Worm (Caenorhabditis elegans) whole organism, L3 larva: ENCODE measurements around the gene F07E5.8.
"Not testable (repeated sequence)": the region's sequence is repeated elsewhere in the genome, so short reads cannot be mapped to it uniquely, and the experiment has no call there.

Source experiments
- R02D3.7 ChIP-seq: fragments of 150-350 bp; optimal IDR thresholded peaks from 2 replicates; lab custom pipeline; 2014; ENCODE audit warnings: missing biosample characterization, missing genetic modification characterization
- ZK546.5 ChIP-seq: sonication (generic microtip); optimal IDR thresholded peaks from 2 replicates; lab custom pipeline; 2017; ENCODE audit warnings: missing biosample characterization, missing genetic modification characterization
- ama-1 ChIP-seq: fragments of 150-350 bp; optimal IDR thresholded peaks from 2 replicates; lab custom pipeline; 2018
- ceh-16 ChIP-seq: sonication (generic microtip); optimal IDR thresholded peaks from 2 replicates; lab custom pipeline; 2017; ENCODE audit warnings: missing biosample characterization, missing genetic modification characterization
- ceh-28 ChIP-seq: fragments of 150-350 bp; optimal IDR thresholded peaks from 2 replicates; lab custom pipeline; 2014; ENCODE audit warnings: missing biosample characterization, missing genetic modification reagents, missing genetic modification characterization
- ceh-82 ChIP-seq: fragments of 150-350 bp; optimal IDR thresholded peaks from 2 replicates; lab custom pipeline; 2014; ENCODE audit warnings: missing biosample characterization, missing genetic modification characterization
- ceh-9 ChIP-seq: sonication (generic microtip); optimal IDR thresholded peaks from 2 replicates; lab custom pipeline; 2018; ENCODE audit warnings: missing biosample characterization, missing genetic modification characterization
- daf-12 ChIP-seq: fragments of 150-350 bp; optimal IDR thresholded peaks from 2 replicates; lab custom pipeline; 2014; ENCODE audit warnings: missing biosample characterization, missing genetic modification reagents, missing genetic modification characterization
- elt-2 ChIP-seq: sonication (generic microtip); optimal IDR thresholded peaks from 2 replicates; lab custom pipeline; 2016; ENCODE audit warnings: missing genetic modification reagents, mild to moderate bottlenecking, missing genetic modification characterization, missing compliant biosample characterization
- elt-3 ChIP-seq, 3 experiments: fragments of 150-350 bp in 1 of 3; sonication (generic microtip) in 2 of 3; optimal IDR thresholded peaks; 2 replicates in 2 of 3; 4 replicates in 1 of 3; lab custom pipeline; 2014 to 2017; ENCODE audit warnings: missing biosample characterization in 3 of 3, missing genetic modification characterization in 3 of 3
- fkh-10 ChIP-seq: sonication (generic microtip); optimal IDR thresholded peaks from 2 replicates; lab custom pipeline; 2017; ENCODE audit warnings: missing biosample characterization, missing genetic modification reagents, missing genetic modification characterization
- fkh-2 ChIP-seq: fragments of 150-350 bp; optimal IDR thresholded peaks from 2 replicates; lab custom pipeline; 2014; ENCODE audit warnings: missing biosample characterization, missing genetic modification reagents, missing genetic modification characterization
- fos-1 ChIP-seq: fragments of 150-350 bp; optimal IDR thresholded peaks from 2 replicates; lab custom pipeline; 2014; ENCODE audit warnings: missing biosample characterization, missing genetic modification characterization
- lin-15B ChIP-seq: fragments of 150-350 bp; optimal IDR thresholded peaks from 2 replicates; lab custom pipeline; 2014; ENCODE audit warnings: missing biosample characterization, missing genetic modification characterization
- lin-39 ChIP-seq: fragments of 150-350 bp; optimal IDR thresholded peaks from 2 replicates; lab custom pipeline; 2018; ENCODE audit warnings: missing biosample characterization, missing genetic modification reagents, missing genetic modification characterization
- lsy-12 ChIP-seq: sonication (generic microtip); optimal IDR thresholded peaks from 2 replicates; lab custom pipeline; 2016; ENCODE audit warnings: mild to moderate bottlenecking, missing genetic modification characterization, missing compliant biosample characterization
- mml-1 ChIP-seq: fragments of 150-350 bp; sonication (generic microtip); optimal IDR thresholded peaks from 3 replicates; lab custom pipeline; 2014; ENCODE audit warnings: missing biosample characterization, missing genetic modification characterization
- nfya-1 ChIP-seq: sonication (generic microtip); optimal IDR thresholded peaks from 2 replicates; lab custom pipeline; 2017; ENCODE audit warnings: missing genetic modification characterization, mild to moderate bottlenecking, missing compliant biosample characterization, antibody characterized with exemption, moderate library complexity; ENCODE audit not compliant: insufficient read depth
- nhr-11 ChIP-seq: fragments of 150-350 bp; optimal IDR thresholded peaks from 2 replicates; lab custom pipeline; 2014; ENCODE audit warnings: missing biosample characterization, missing genetic modification characterization
- nhr-23 ChIP-seq: fragments of 150-350 bp; optimal IDR thresholded peaks from 2 replicates; lab custom pipeline; 2014; ENCODE audit warnings: missing biosample characterization, missing genetic modification reagents, missing genetic modification characterization
- nhr-237 ChIP-seq: fragments of 150-350 bp; optimal IDR thresholded peaks from 2 replicates; lab custom pipeline; 2014; ENCODE audit warnings: missing biosample characterization, missing genetic modification characterization
- nhr-25 ChIP-seq: sonication (generic microtip); optimal IDR thresholded peaks from 2 replicates; lab custom pipeline; 2017; ENCODE audit warnings: missing biosample characterization, missing genetic modification characterization
- nhr-28 ChIP-seq: fragments of 150-350 bp; optimal IDR thresholded peaks from 2 replicates; lab custom pipeline; 2014; ENCODE audit warnings: missing biosample characterization, missing genetic modification characterization
- nhr-67 ChIP-seq: fragments of 150-350 bp; optimal IDR thresholded peaks from 2 replicates; lab custom pipeline; 2014; ENCODE audit warnings: missing biosample characterization, missing genetic modification characterization
- nhr-76 ChIP-seq: fragments of 150-350 bp; sonication (generic microtip); optimal IDR thresholded peaks from 5 replicates; lab custom pipeline; 2014; ENCODE audit warnings: missing biosample characterization, missing genetic modification characterization
- nhr-77 ChIP-seq: fragments of 150-350 bp; optimal IDR thresholded peaks from 2 replicates; lab custom pipeline; 2014; ENCODE audit warnings: missing biosample characterization, missing genetic modification characterization
- pqm-1 ChIP-seq: fragments of 150-350 bp; optimal IDR thresholded peaks from 2 replicates; lab custom pipeline; 2017; ENCODE audit warnings: missing biosample characterization, missing genetic modification characterization, inconsistent platforms
- sea-2 ChIP-seq: fragments of 150-350 bp; sonication (generic microtip); optimal IDR thresholded peaks from 4 replicates; lab custom pipeline; 2014; ENCODE audit warnings: missing biosample characterization, missing genetic modification reagents, missing genetic modification characterization
- unc-39 ChIP-seq: sonication (generic microtip); optimal IDR thresholded peaks from 4 replicates; lab custom pipeline; 2017; ENCODE audit warnings: missing biosample characterization, missing genetic modification characterization
- unc-62 ChIP-seq: fragments of 150-350 bp; sonication (generic microtip); optimal IDR thresholded peaks from 4 replicates; lab custom pipeline; 2014; ENCODE audit warnings: missing biosample characterization, missing genetic modification reagents, missing genetic modification characterization
- zag-1 ChIP-seq: fragments of 150-350 bp; optimal IDR thresholded peaks from 2 replicates; lab custom pipeline; 2014; ENCODE audit warnings: missing biosample characterization, missing genetic modification characterization
- ztf-11 ChIP-seq: fragments of 150-350 bp; optimal IDR thresholded peaks from 2 replicates; lab custom pipeline; 2014; ENCODE audit warnings: missing biosample characterization, missing genetic modification characterization
- ztf-4 ChIP-seq: fragments of 150-350 bp; optimal IDR thresholded peaks from 2 replicates; lab custom pipeline; 2014; ENCODE audit warnings: missing biosample characterization, missing genetic modification characterization

F07E5.8 gene

ce11 chrII:2080425-2080824 is 5.0 kb upstream of the F07E5.8 start, which contains the start of gene F07E5.9:
TSS of gene F07E5.9 (minus strand) at chrII:2080525.
- TF ChIP-seq nhr-23 (tag; lab: Kevin White, UChicago) (no peak), mml-1 (tag; lab: Kevin White, UChicago) (no peak), ZK546.5 (tag; lab: Kevin White, UChicago) (no peak), nfya-1 (tag; lab: Kevin White, UChicago) (no peak), nhr-237 (tag; lab: Kevin White, UChicago) (no peak), ztf-4 (tag; lab: Kevin White, UChicago) (no peak), lin-15B (no peak), ceh-82 (tag; lab: Kevin White, UChicago) (no peak), nhr-76 (tag; lab: Kevin White, UChicago) (no peak)
- TF ChIP-seq, all 47 proteins: peak for 0

ce11 chrII:2076467-2076866 is 1.1 kb upstream of the F07E5.8 start:
- no peak for TF ChIP-seq unc-39 (tag; lab: Kevin White, UChicago)
- TF ChIP-seq nhr-237 (tag; lab: Kevin White, UChicago) = no peak
- TF ChIP-seq ceh-9 (tag; lab: Kevin White, UChicago) = no peak
- TF ChIP-seq R02D3.7 = no peak
- TF ChIP-seq nhr-77 (tag; lab: Kevin White, UChicago) = no peak
- TF ChIP-seq lsy-12 = no peak
- no peak for TF ChIP-seq nhr-11
- no peak for TF ChIP-seq ceh-28 (tag; lab: Kevin White, UChicago)
- no peak for TF ChIP-seq ceh-16
- TF ChIP-seq pqm-1 (tag; lab: Kevin White, UChicago) = no peak
- TF ChIP-seq unc-62 (GFP tag; lab: Kevin White, UChicago) = no peak
- no peak for TF ChIP-seq sea-2 (GFP tag; lab: Kevin White, UChicago)
- TF ChIP-seq lin-39 (tag; lab: Kevin White, UChicago) = no peak
- no peak for TF ChIP-seq elt-2 (tag; lab: Kevin White, UChicago)
- TF ChIP-seq elt-3 (tag; optimal IDR thresholded peaks at IDR 0.05; lab: Kevin White, UChicago) = no peak
- TF ChIP-seq ceh-82 (tag; lab: Kevin White, UChicago) = no peak
- no peak for TF ChIP-seq fkh-2 (tag; lab: Kevin White, UChicago)
- TF ChIP-seq ztf-11 (tag; lab: Kevin White, UChicago) = no peak

- TF ChIP-seq sea-2 (GFP tag; lab: Kevin White, UChicago) = no peak
- TF ChIP-seq mml-1 (tag; lab: Kevin White, UChicago) = no peak
- no peak for TF ChIP-seq lin-39 (tag; lab: Kevin White, UChicago)
- TF ChIP-seq ceh-9 (tag; lab: Kevin White, UChicago) = no peak
- no peak for TF ChIP-seq ceh-82 (tag; lab: Kevin White, UChicago)
- TF ChIP-seq nhr-28 = no peak
- TF ChIP-seq elt-3 (tag; optimal IDR thresholded peaks at IDR 0.05; lab: Kevin White, UChicago) = no peak
- TF ChIP-seq daf-12 = no peak
- no peak for TF ChIP-seq fkh-10 (GFP tag; lab: Kevin White, UChicago)
- no peak for TF ChIP-seq fos-1 (tag; lab: Kevin White, UChicago)
- no peak for TF ChIP-seq ztf-4 (tag; lab: Kevin White, UChicago)
- TF ChIP-seq ZK546.5 (tag; lab: Kevin White, UChicago) = no peak
- no peak for TF ChIP-seq zag-1 (tag; lab: Kevin White, UChicago)
These were observed 4.0 kb downstream of the F07E5.8 start, which contains the start of gene F07E5.7 for ce11 chrII:2071429-2071828. TSS of gene F07E5.7 (minus strand) at chrII:2071529.

ce11 chrII:2067451-2068021 is 7.9 kb downstream of the F07E5.8 start, which contains the start of gene F07E5.12:
TSS of gene F07E5.12 (plus strand) at chrII:2067971.
- TF ChIP-seq ceh-82 (tag; lab: Kevin White, UChicago); nhr-67 (tag; lab: Kevin White, UChicago); ama-1 (lab: Kevin White, UChicago): not testable (repeated sequence)

- no peak for TF ChIP-seq ceh-82 (tag; lab: Kevin White, UChicago)
- no peak for TF ChIP-seq zag-1 (tag; lab: Kevin White, UChicago)
- TF ChIP-seq unc-62 (GFP tag; lab: Kevin White, UChicago) = no peak
- TF ChIP-seq nhr-25 (tag; lab: Kevin White, UChicago) = no peak
- no peak for TF ChIP-seq sea-2 (GFP tag; lab: Kevin White, UChicago)
- no peak for TF ChIP-seq nfya-1 (tag; lab: Kevin White, UChicago)
These were observed 10.9 kb downstream of the F07E5.8 start, which contains the start of gene fbxb-6 for ce11 chrII:2064497-2064896. TSS of gene fbxb-6 (plus strand) at chrII:2064797.
